Worm (Caenorhabditis elegans) whole organism, midembryonic: ENCODE measurements around the gene fbxc-20.
A peak's percentile ranks its signal among the peaks of the same experiment; 100 is the strongest.

Source experiments
- T22C8.4 ChIP-seq: fragments of 200-800 bp; sonication (Bioruptor generic); IDR thresholded peaks from 2 replicates; pipeline ENCODE4 v1.3.6; 2022; ENCODE audit warnings: missing genetic modification characterization, missing compliant biosample characterization
- cog-1 ChIP-seq: sonication (generic microtip); optimal IDR thresholded peaks from 2 replicates; lab custom pipeline; 2016; ENCODE audit warnings: missing genetic modification characterization, missing compliant biosample characterization

fbxc-20 gene

DNA sequence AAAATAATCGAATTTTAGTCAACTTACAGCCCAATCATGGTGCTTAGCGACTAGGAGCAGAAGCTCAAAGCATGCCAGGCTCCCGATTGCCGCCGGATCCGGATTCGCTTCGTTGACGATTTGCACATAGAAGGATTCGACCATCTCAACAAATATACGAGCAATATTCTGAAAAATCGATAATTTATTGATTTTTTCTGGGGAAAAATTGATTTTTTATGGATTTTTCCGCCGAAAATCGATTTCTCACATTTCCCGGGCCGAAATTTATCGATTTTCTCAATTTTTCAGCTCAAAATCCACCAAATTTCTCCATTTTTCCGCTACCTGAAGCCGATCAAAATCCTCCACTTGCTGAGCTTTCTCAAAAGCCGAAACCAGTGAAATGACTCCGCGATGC, 49.9 kb downstream of the fbxc-20 start:
- TF ChIP-seq T22C8.4 (GFP tag; lab: Robert Waterston, UW), result peak; percentile 70
- no peak for TF ChIP-seq cog-1
